Worm (Caenorhabditis elegans): Measurements from ENCODE around the gene H03G16.7.

- TF ChIP-seq nhr-28 (tag; optimal IDR thresholded peaks at IDR 0.05), result no peak
- TF ChIP-seq pqm-1 (tag; optimal IDR thresholded peaks at IDR 0.05), result no peak
- no peak for TF ChIP-seq unc-62 (GFP tag; optimal IDR thresholded peaks at IDR 0.05)
- peak; percentile 30 for TF ChIP-seq fkh-10 (GFP tag; optimal IDR thresholded peaks at IDR 0.05)
- TF ChIP-seq alr-1 (tag; optimal IDR thresholded peaks at IDR 0.05; ENCODE audit: borderline replicate concordance), result no peak
- TF ChIP-seq snpc-4 (tag; optimal IDR thresholded peaks at IDR 0.05), result peak; percentile 46
- no peak for TF ChIP-seq nhr-76 (tag; optimal IDR thresholded peaks at IDR 0.05)
- TF ChIP-seq ztf-11 (tag; optimal IDR thresholded peaks at IDR 0.05), result peak in 1 of 2 experiments; percentile 19
- TF ChIP-seq xbp-1 (tag; optimal IDR thresholded peaks at IDR 0.05), result peak; percentile 79
- TF ChIP-seq blmp-1 (tag; optimal IDR thresholded peaks at IDR 0.05), result peak; percentile 63
- no peak for TF ChIP-seq Y116A8C.19 (tag; optimal IDR thresholded peaks at IDR 0.05; ENCODE audit: borderline replicate concordance)
These were observed 15.2 kb downstream of the H03G16.7 start, which contains the start of gene C18B12.4 for ce11 chrX:15040552-15041080.

Measured in whole organism, L1 larva.